Fruit fly (Drosophila melanogaster) whole organism, embryonic: ENCODE measurements around the gene CG31638.

Experiments used
- ATbp ChIP-seq: fragments of 200-800 bp; sonication (Bioruptor generic); optimal IDR thresholded peaks from 2 replicates; lab custom pipeline; 2017; ENCODE audit warnings: missing biosample characterization, mild to moderate bottlenecking, missing genetic modification characterization, missing genetic modification reagents
- CG10267 ChIP-seq: fragments of 200-800 bp; sonication (Bioruptor generic); optimal IDR thresholded peaks from 2 replicates; lab custom pipeline; 2018; ENCODE audit warnings: missing biosample characterization, mild to moderate bottlenecking, missing genetic modification characterization, moderate library complexity
- CG10431 ChIP-seq: fragments of 200-800 bp; sonication (Bioruptor generic); optimal IDR thresholded peaks from 3 replicates; lab custom pipeline; 2018; ENCODE audit warnings: missing biosample characterization, mild to moderate bottlenecking, missing genetic modification characterization
- CG11398 ChIP-seq: fragments of 200-800 bp; sonication (Bioruptor generic); optimal IDR thresholded peaks from 2 replicates; lab custom pipeline; 2016; ENCODE audit warnings: missing biosample characterization, missing genetic modification characterization
- CG11696 ChIP-seq: fragments of 200-800 bp; sonication (Bioruptor generic); IDR thresholded peaks from 2 replicates; pipeline ENCODE4 v1.3.6; 2022; ENCODE audit warnings: missing biosample characterization, missing genetic modification characterization
- CG11723 ChIP-seq: fragments of 200-800 bp; sonication (Bioruptor generic); optimal IDR thresholded peaks from 2 replicates; lab custom pipeline; 2017; ENCODE audit warnings: missing biosample characterization, mild to moderate bottlenecking, missing genetic modification characterization
- CG12104 ChIP-seq: fragments of 200-800 bp; sonication (Bioruptor generic); optimal IDR thresholded peaks from 3 replicates; lab custom pipeline; 2016; ENCODE audit warnings: missing biosample characterization, missing genetic modification characterization
- CG13296 ChIP-seq: fragments of 200-800 bp; sonication (Bioruptor generic); optimal IDR thresholded peaks from 3 replicates; lab custom pipeline; 2018; ENCODE audit warnings: missing biosample characterization, mild to moderate bottlenecking, missing genetic modification characterization
- CG14965 ChIP-seq: fragments of 200-800 bp; sonication (Bioruptor generic); optimal IDR thresholded peaks from 2 replicates; lab custom pipeline; 2016; ENCODE audit warnings: missing biosample characterization, missing genetic modification characterization, borderline replicate concordance
- CG15601 ChIP-seq: fragments of 200-800 bp; sonication (Bioruptor generic); optimal IDR thresholded peaks from 3 replicates; lab custom pipeline; 2019; ENCODE audit warnings: missing biosample characterization, mild to moderate bottlenecking, missing genetic modification characterization, moderate library complexity
- CG17359 ChIP-seq: fragments of 200-800 bp; sonication (Bioruptor generic); optimal IDR thresholded peaks from 3 replicates; lab custom pipeline; 2018; ENCODE audit warnings: missing biosample characterization, mild to moderate bottlenecking, missing genetic modification characterization, moderate library complexity
- CG1832 ChIP-seq: fragments of 200-800 bp; sonication (Bioruptor generic); optimal IDR thresholded peaks from 2 replicates; lab custom pipeline; 2017; ENCODE audit warnings: missing biosample characterization, mild to moderate bottlenecking, missing genetic modification characterization, inconsistent platforms
- CG31224 ChIP-seq: fragments of 200-800 bp; sonication (Bioruptor generic); IDR thresholded peaks from 2 replicates; pipeline ENCODE4 v1.3.6; 2022; ENCODE audit warnings: missing biosample characterization, missing genetic modification characterization
- CG3847 ChIP-seq: fragments of 200-800 bp; sonication (Bioruptor generic); IDR thresholded peaks from 2 replicates; pipeline ENCODE4 v1.3.6; 2022; ENCODE audit warnings: missing biosample characterization, missing genetic modification characterization
- CG5245 ChIP-seq: fragments of 200-800 bp; sonication (Bioruptor generic); optimal IDR thresholded peaks from 3 replicates; lab custom pipeline; 2016; ENCODE audit warnings: missing biosample characterization, missing genetic modification characterization
- CG6272 ChIP-seq: fragments of 200-800 bp; sonication (Bioruptor generic); IDR thresholded peaks from 2 replicates; pipeline ENCODE4 v1.3.6; 2022; ENCODE audit warnings: missing biosample characterization, missing genetic modification characterization
- CG7357 ChIP-seq: fragments of 200-800 bp; sonication (Bioruptor generic); IDR thresholded peaks from 3 replicates; pipeline ENCODE4 v1.3.6; 2022; ENCODE audit warnings: missing biosample characterization, missing genetic modification characterization
- CG8281 ChIP-seq: fragments of 200-800 bp; sonication (Bioruptor generic); optimal IDR thresholded peaks from 2 replicates; lab custom pipeline; 2018; ENCODE audit warnings: missing biosample characterization, mild to moderate bottlenecking, missing genetic modification characterization, moderate library complexity
- CG8290 ChIP-seq, 3 experiments: fragments of 200-800 bp; sonication (Bioruptor generic); optimal IDR thresholded peaks; 2 replicates each; lab custom pipeline; 2016 to 2019; ENCODE audit warnings: missing biosample characterization in 3 of 3, missing genetic modification characterization in 3 of 3, mild to moderate bottlenecking in 2 of 3, moderate library complexity in 1 of 3
- CG9727 ChIP-seq: fragments of 200-800 bp; sonication (Bioruptor generic); optimal IDR thresholded peaks from 3 replicates; lab custom pipeline; 2017; ENCODE audit warnings: missing biosample characterization, mild to moderate bottlenecking, missing genetic modification characterization
- CG9817 ChIP-seq: fragments of 200-800 bp; sonication (Bioruptor generic); optimal IDR thresholded peaks from 2 replicates; lab custom pipeline; 2018; ENCODE audit warnings: missing biosample characterization, mild to moderate bottlenecking, missing genetic modification characterization, moderate library complexity
- Deaf1 ChIP-seq: fragments of 200-800 bp; optimal IDR thresholded peaks from 3 replicates; lab custom pipeline; 2019; ENCODE audit warnings: missing biosample characterization, mild to moderate bottlenecking, missing genetic modification characterization, moderate library complexity
- Doc3 ChIP-seq: fragments of 200-800 bp; sonication (Bioruptor generic); IDR thresholded peaks from 3 replicates; pipeline ENCODE4 v1.3.6; 2022; ENCODE audit warnings: missing biosample characterization, missing genetic modification characterization; ENCODE audit not compliant: partially characterized antibody
- Ets97D ChIP-seq: fragments of 200-800 bp; sonication (Bioruptor generic); optimal IDR thresholded peaks from 3 replicates; lab custom pipeline; 2016; ENCODE audit warnings: missing biosample characterization, missing genetic modification characterization
- GATAe ChIP-seq: fragments of 200-800 bp; sonication (Bioruptor generic); conservative IDR thresholded peaks from 2 replicates; pipeline ENCODE4 v1.3.6; 2022; ENCODE audit warnings: missing biosample characterization, missing genetic modification characterization
- HLHmδ ChIP-seq: fragments of 200-800 bp; sonication (Bioruptor generic); optimal IDR thresholded peaks from 2 replicates; lab custom pipeline; 2018; ENCODE audit warnings: missing biosample characterization, mild to moderate bottlenecking, missing genetic modification characterization, moderate library complexity
- Hey ChIP-seq: fragments of 200-800 bp; sonication (Bioruptor generic); optimal IDR thresholded peaks from 3 replicates; lab custom pipeline; 2018; ENCODE audit warnings: missing biosample characterization, mild to moderate bottlenecking, missing genetic modification characterization
- Med ChIP-seq: fragments of 200-800 bp; sonication (Bioruptor generic); peaks from one replicate; lab custom pipeline; 2016; ENCODE audit warnings: missing biosample characterization, missing genetic modification characterization, mild to moderate bottlenecking, inconsistent platforms, moderate library complexity
- NK7.1 ChIP-seq: fragments of 200-800 bp; sonication (Bioruptor generic); optimal IDR thresholded peaks from 3 replicates; lab custom pipeline; 2016; ENCODE audit warnings: missing biosample characterization, missing genetic modification characterization
- NfI ChIP-seq: fragments of 200-800 bp; sonication (Bioruptor generic); optimal IDR thresholded peaks from 3 replicates; lab custom pipeline; 2018; ENCODE audit warnings: missing biosample characterization, mild to moderate bottlenecking, missing genetic modification characterization, moderate library complexity
- ac ChIP-seq: fragments of 200-800 bp; sonication (Bioruptor generic); optimal IDR thresholded peaks from 3 replicates; lab custom pipeline; 2017; ENCODE audit warnings: missing biosample characterization, mild to moderate bottlenecking, missing genetic modification characterization
- al ChIP-seq: fragments of 200-800 bp; sonication (Bioruptor generic); IDR thresholded peaks from 2 replicates; pipeline ENCODE4 v1.3.6; 2022; ENCODE audit warnings: missing biosample characterization, missing genetic modification characterization
- bbx ChIP-seq: fragments of 200-800 bp; sonication (Bioruptor generic); IDR thresholded peaks from 2 replicates; pipeline ENCODE4 v1.3.6; 2022; ENCODE audit warnings: missing biosample characterization, missing genetic modification characterization; ENCODE audit not compliant: partially characterized antibody
- btn ChIP-seq: fragments of 200-800 bp; sonication (Bioruptor generic); optimal IDR thresholded peaks from 2 replicates; lab custom pipeline; 2016; ENCODE audit warnings: missing biosample characterization, missing genetic modification characterization
- croc ChIP-seq: fragments of 200-800 bp; sonication (Bioruptor generic); conservative IDR thresholded peaks from 3 replicates; pipeline ENCODE4 v1.3.6; 2022; ENCODE audit warnings: missing biosample characterization, missing genetic modification characterization
- dmrt11E ChIP-seq: fragments of 200-800 bp; sonication (Bioruptor generic); optimal IDR thresholded peaks from 3 replicates; lab custom pipeline; 2018; ENCODE audit warnings: missing biosample characterization, mild to moderate bottlenecking, missing genetic modification characterization, moderate library complexity
- en ChIP-seq: fragments of 200-800 bp; sonication (Bioruptor generic); optimal IDR thresholded peaks from 2 replicates; lab custom pipeline; 2016; ENCODE audit warnings: missing biosample characterization, missing genetic modification characterization
- fd64A ChIP-seq: fragments of 200-800 bp; sonication (Bioruptor generic); optimal IDR thresholded peaks from 3 replicates; lab custom pipeline; 2018; ENCODE audit warnings: missing biosample characterization, mild to moderate bottlenecking, missing genetic modification characterization
- gsb-n ChIP-seq: fragments of 200-800 bp; sonication (Bioruptor generic); optimal IDR thresholded peaks from 3 replicates; lab custom pipeline; 2018; ENCODE audit warnings: missing biosample characterization, mild to moderate bottlenecking, missing genetic modification characterization
- hth ChIP-seq: fragments of >200 bp; optimal IDR thresholded peaks from 2 replicates; lab custom pipeline; 2017; ENCODE audit warnings: inconsistent platforms
- kay ChIP-seq: fragments of 200-800 bp; sonication (Bioruptor generic); optimal IDR thresholded peaks from 2 replicates; lab custom pipeline; 2016; ENCODE audit warnings: missing biosample characterization, missing genetic modification characterization
- klu ChIP-seq: fragments of 200-800 bp; sonication (Bioruptor generic); IDR thresholded peaks from 2 replicates; pipeline ENCODE4 v1.3.6; 2022; ENCODE audit warnings: missing biosample characterization, missing genetic modification characterization
- pfk ChIP-seq: fragments of 200-800 bp; sonication (Bioruptor generic); optimal IDR thresholded peaks from 2 replicates; lab custom pipeline; 2018; ENCODE audit warnings: missing biosample characterization, mild to moderate bottlenecking, missing genetic modification characterization, moderate library complexity
- pzg ChIP-seq: fragments of 200-800 bp; sonication (Bioruptor generic); optimal IDR thresholded peaks from 3 replicates; lab custom pipeline; 2018; ENCODE audit warnings: missing biosample characterization, mild to moderate bottlenecking, missing genetic modification characterization, moderate library complexity
- shn ChIP-seq: fragments of 200-800 bp; sonication (Bioruptor generic); optimal IDR thresholded peaks from 3 replicates; lab custom pipeline; 2016; ENCODE audit warnings: missing biosample characterization, missing genetic modification characterization
- sima ChIP-seq: fragments of 200-800 bp; sonication (Bioruptor generic); optimal IDR thresholded peaks from 2 replicates; lab custom pipeline; 2016; ENCODE audit warnings: missing biosample characterization, missing genetic modification characterization
- zf30C ChIP-seq: fragments of 200-800 bp; sonication (Bioruptor generic); optimal IDR thresholded peaks from 3 replicates; lab custom pipeline; 2018; ENCODE audit warnings: missing biosample characterization, mild to moderate bottlenecking, missing genetic modification characterization
- zfh1 ChIP-seq: fragments of 200-800 bp; sonication (Bioruptor generic); IDR thresholded peaks from 3 replicates; pipeline ENCODE4 v1.3.6; 2022; ENCODE audit warnings: missing biosample characterization, missing genetic modification characterization

CG31638 gene

dm6 chr2L:6473076-6474037 is 17.5 kb upstream of the CG31638 start, which contains the start of gene mmy (continued):
- TF ChIP-seq ac (GFP tag; lab: Kevin White, UChicago), result no peak
- peak; percentile 37 for TF ChIP-seq CG10267 (tag; lab: Kevin White, UChicago)
- no peak for TF ChIP-seq Ets97D (GFP tag; lab: Kevin White, UChicago)
- no peak for TF ChIP-seq Hey (tag; lab: Kevin White, UChicago)
- TF ChIP-seq kay (GFP tag; lab: Kevin White, UChicago), result no peak
- no peak for TF ChIP-seq CG14965 (GFP tag; lab: Kevin White, UChicago)
- TF ChIP-seq fd64A (GFP tag; lab: Kevin White, UChicago), result peak; percentile 51
- no peak for TF ChIP-seq CG11723 (GFP tag; lab: Kevin White, UChicago)
- TF ChIP-seq CG12104 (GFP tag; lab: Kevin White, UChicago), result peak; percentile 50
- TF ChIP-seq CG6272 (GFP tag; lab: Robert Waterston, UW), result no peak
- no peak for TF ChIP-seq zfh1 (GFP tag; lab: Robert Waterston, UW)
- no peak; the same call in 1 of the 2 replicates for TF ChIP-seq bbx (GFP tag; lab: Robert Waterston, UW)
- TF ChIP-seq Deaf1 (tag; lab: Kevin White, UChicago), result peak; percentile 24
- TF ChIP-seq CG13296 (GFP tag; lab: Kevin White, UChicago), result peak; percentile 13
- no peak for TF ChIP-seq CG5245
- TF ChIP-seq CG11398 (GFP tag; lab: Kevin White, UChicago), result peak; percentile 43
- no peak for TF ChIP-seq CG15601
- TF ChIP-seq NfI (GFP tag; lab: Kevin White, UChicago), result peak; percentile 27
- TF ChIP-seq ATbp (GFP tag; lab: Kevin White, UChicago), result no peak
- peak; percentile 92 for TF ChIP-seq Med
- TF ChIP-seq CG7357 (GFP tag; lab: Robert Waterston, UW), result no peak
- 0 out of 2 replicates have a peak, but pooled peaks have one; percentile 13 for TF ChIP-seq CG3847
- TF ChIP-seq pfk, result no peak
- peak; percentile 91 for TF ChIP-seq GATAe (GFP tag; lab: Robert Waterston, UW)
- 0 out of 2 replicates have a peak, but pooled peaks have one; percentile 42 for TF ChIP-seq CG11696 (GFP tag; lab: Robert Waterston, UW)
- TF ChIP-seq HLHmδ (GFP tag; lab: Kevin White, UChicago), result peak; percentile 72
- no peak; the same call in 1 of the 2 replicates for TF ChIP-seq al (GFP tag; lab: Robert Waterston, UW)
- no peak for TF ChIP-seq CG8290 (GFP tag; optimal IDR thresholded peaks at IDR 0.05; lab: Kevin White, UChicago)
- peak in 1 of 2 experiments; percentile 68 for TF ChIP-seq CG8290 (tag; optimal IDR thresholded peaks at IDR 0.05; lab: Kevin White, UChicago)
- peak; percentile 41 for TF ChIP-seq btn
- TF ChIP-seq NK7.1 (GFP tag; lab: Kevin White, UChicago), result no peak
- no peak for TF ChIP-seq hth (lab: Kevin White, UChicago)
- no peak for TF ChIP-seq sima (GFP tag; lab: Kevin White, UChicago)
- no peak for TF ChIP-seq Doc3 (GFP tag; lab: Robert Waterston, UW)
- TF ChIP-seq CG1832 (GFP tag; lab: Kevin White, UChicago), result no peak
- peak; percentile 48 for TF ChIP-seq shn (GFP tag; lab: Kevin White, UChicago)
- TF ChIP-seq CG8281, result no peak
- peak; percentile 6 for TF ChIP-seq CG9817
- no peak for TF ChIP-seq CG31224
- TF ChIP-seq CG10431, result peak; percentile 19
- TF ChIP-seq CG9727 (GFP tag; lab: Kevin White, UChicago), result no peak
- peak; percentile 15 for TF ChIP-seq gsb-n (tag; lab: Kevin White, UChicago)
- no peak for TF ChIP-seq croc (GFP tag; lab: Robert Waterston, UW)
- TF ChIP-seq klu, result 0 out of 2 replicates have a peak, but pooled peaks have one; percentile 26
- TF ChIP-seq dmrt11E (tag; lab: Kevin White, UChicago), result no peak
- peak; percentile 78 for TF ChIP-seq pzg (GFP tag; lab: Kevin White, UChicago)
- TF ChIP-seq zf30C (GFP tag; lab: Kevin White, UChicago), result peak; percentile 5
- TF ChIP-seq CG17359 (tag; lab: Kevin White, UChicago), result peak; percentile 56
- TF ChIP-seq en, result peak; percentile 10
